Worm (Caenorhabditis elegans): ENCODE data around the gene ZK262.19.

Gene ZK262.19

ce11 chrV:18397814-18398213, 27.6 kb downstream of the ZK262.19 start, which contains the start of gene Y51A2B.16:
Y51A2B.16 (minus strand) TSS chrV:18397914.
- TF ChIP-seq ham-2 (GFP tag; optimal IDR thresholded peaks at IDR 0.05): no peak
- TF ChIP-seq mls-2 (tag; optimal IDR thresholded peaks at IDR 0.05): no peak
- no peak for TF ChIP-seq blmp-1 (tag; optimal IDR thresholded peaks at IDR 0.05)
- TF ChIP-seq nhr-76 (tag; optimal IDR thresholded peaks at IDR 0.05): no peak
- no peak for TF ChIP-seq tbx-8 (GFP tag; optimal IDR thresholded peaks at IDR 0.05)
- no peak for TF ChIP-seq sem-2 (GFP tag; optimal IDR thresholded peaks at IDR 0.05)
- no peak for TF ChIP-seq mab-5 (tag; optimal IDR thresholded peaks at IDR 0.05)
- TF ChIP-seq sptf-1 (tag; optimal IDR thresholded peaks at IDR 0.05): no peak
- no peak for TF ChIP-seq nhr-28 (tag; optimal IDR thresholded peaks at IDR 0.05)
- TF ChIP-seq zip-8 (tag; optimal IDR thresholded peaks at IDR 0.05): no peak
- TF ChIP-seq cnd-1 (tag; optimal IDR thresholded peaks at IDR 0.05): no peak
- no peak for TF ChIP-seq drap-1 (GFP tag; optimal IDR thresholded peaks at IDR 0.05)
- no peak for TF ChIP-seq unc-120 (tag; optimal IDR thresholded peaks at IDR 0.05; ENCODE audit: poor library complexity, severe bottlenecking)
- no peak for TF ChIP-seq ceh-39 (tag; optimal IDR thresholded peaks at IDR 0.05)
- TF ChIP-seq elt-3 (tag; optimal IDR thresholded peaks at IDR 0.05): no peak
- TF ChIP-seq unc-62 (GFP tag; optimal IDR thresholded peaks at IDR 0.05): no peak
- no peak for TF ChIP-seq snpc-4 (tag; optimal IDR thresholded peaks at IDR 0.05)
- no peak for TF ChIP-seq lin-13 (tag; optimal IDR thresholded peaks at IDR 0.05)
- no peak for TF ChIP-seq M03D4.4 (tag; optimal IDR thresholded peaks at IDR 0.05)

- TF ChIP-seq ham-2 (GFP tag; optimal IDR thresholded peaks at IDR 0.05): no peak
- TF ChIP-seq hlh-1 (tag; optimal IDR thresholded peaks at IDR 0.05): no peak
- TF ChIP-seq sptf-1 (tag; optimal IDR thresholded peaks at IDR 0.05): no peak
- no peak for TF ChIP-seq ceh-43 (GFP tag; optimal IDR thresholded peaks at IDR 0.05)
- no peak for TF ChIP-seq sem-2 (GFP tag; optimal IDR thresholded peaks at IDR 0.05)
- TF ChIP-seq lin-13 (tag; optimal IDR thresholded peaks at IDR 0.05): no peak
- no peak for TF ChIP-seq nhr-237 (tag; optimal IDR thresholded peaks at IDR 0.05)
- TF ChIP-seq unc-62 (GFP tag; optimal IDR thresholded peaks at IDR 0.05): no peak
- no peak for TF ChIP-seq ceh-83 (GFP tag; optimal IDR thresholded peaks at IDR 0.05)
- no peak for TF ChIP-seq snpc-4 (tag; optimal IDR thresholded peaks at IDR 0.05)
- TF ChIP-seq mab-5 (tag; optimal IDR thresholded peaks at IDR 0.05): no peak
- no peak for TF ChIP-seq nhr-76 (tag; optimal IDR thresholded peaks at IDR 0.05)
- no peak for TF ChIP-seq ceh-39 (tag; optimal IDR thresholded peaks at IDR 0.05)
- no peak for TF ChIP-seq lin-32 (GFP tag; optimal IDR thresholded peaks at IDR 0.05)
- TF ChIP-seq nhr-2 (tag; optimal IDR thresholded peaks at IDR 0.05): no peak
- TF ChIP-seq M03D4.4 (tag; optimal IDR thresholded peaks at IDR 0.05): no peak
- TF ChIP-seq mep-1 (tag; optimal IDR thresholded peaks at IDR 0.05): no peak
- TF ChIP-seq zip-8 (tag; optimal IDR thresholded peaks at IDR 0.05): no peak
- no peak for TF ChIP-seq tbx-8 (GFP tag; optimal IDR thresholded peaks at IDR 0.05)
These were observed 29.8 kb downstream of the ZK262.19 start, which contains the start of gene Y51A2B.9 for ce11 chrV:18395649-18396048. Y51A2B.9 (minus strand) TSS chrV:18395749.

- TF ChIP-seq nhr-2 (tag; optimal IDR thresholded peaks at IDR 0.05) (no peak), lsy-2 (tag; optimal IDR thresholded peaks at IDR 0.05) (no peak), nhr-237 (tag; optimal IDR thresholded peaks at IDR 0.05) (no peak), cnd-1 (tag; optimal IDR thresholded peaks at IDR 0.05) (no peak), ceh-43 (GFP tag; optimal IDR thresholded peaks at IDR 0.05) (no peak), snpc-4 (tag; optimal IDR thresholded peaks at IDR 0.05) (no peak), elt-1 (tag; optimal IDR thresholded peaks at IDR 0.05; ENCODE audit: borderline replicate concordance, insufficient read depth) (no peak), sptf-1 (tag; optimal IDR thresholded peaks at IDR 0.05) (no peak), zip-8 (tag; optimal IDR thresholded peaks at IDR 0.05) (no peak), ham-2 (GFP tag; optimal IDR thresholded peaks at IDR 0.05) (no peak), ceh-39 (tag; optimal IDR thresholded peaks at IDR 0.05) (no peak), nhr-28 (tag; optimal IDR thresholded peaks at IDR 0.05) (no peak), bed-3 (GFP tag; optimal IDR thresholded peaks at IDR 0.05) (no peak), hlh-1 (tag; optimal IDR thresholded peaks at IDR 0.05) (no peak), ceh-83 (GFP tag; optimal IDR thresholded peaks at IDR 0.05) (no peak), mep-1 (tag; optimal IDR thresholded peaks at IDR 0.05) (no peak), nhr-76 (tag; optimal IDR thresholded peaks at IDR 0.05) (no peak), nhr-12 (tag; optimal IDR thresholded peaks at IDR 0.05) (no peak), unc-62 (GFP tag; optimal IDR thresholded peaks at IDR 0.05) (no peak)
These were observed 31.2 kb downstream of the ZK262.19 start, which contains the start of gene Y51A2B.6 for ce11 chrV:18394203-18394602. Y51A2B.6 (minus strand) TSS chrV:18394303.

ce11 chrV:18389046-18389445, 36.4 kb downstream of the ZK262.19 start, which contains the start of the genes Y51A2B.4 and Y51A2B.5:
Y51A2B.4 (minus strand) TSS chrV:18389146.
Y51A2B.5 (plus strand) TSS chrV:18389277.
- TF ChIP-seq unc-39 (tag; optimal IDR thresholded peaks at IDR 0.05) (no peak), bed-3 (GFP tag; optimal IDR thresholded peaks at IDR 0.05) (no peak), ham-2 (GFP tag; optimal IDR thresholded peaks at IDR 0.05) (no peak), nhr-76 (tag; optimal IDR thresholded peaks at IDR 0.05) (no peak), nhr-2 (tag; optimal IDR thresholded peaks at IDR 0.05) (no peak), ceh-83 (GFP tag; optimal IDR thresholded peaks at IDR 0.05) (no peak), flh-1 (GFP tag; optimal IDR thresholded peaks at IDR 0.05) (no peak), sem-2 (GFP tag; optimal IDR thresholded peaks at IDR 0.05) (no peak), snpc-4 (tag; optimal IDR thresholded peaks at IDR 0.05) (no peak), mab-5 (tag; optimal IDR thresholded peaks at IDR 0.05) (no peak), mep-1 (tag; optimal IDR thresholded peaks at IDR 0.05) (no peak), lin-32 (GFP tag; optimal IDR thresholded peaks at IDR 0.05) (no peak), nhr-237 (tag; optimal IDR thresholded peaks at IDR 0.05) (no peak), unc-62 (GFP tag; optimal IDR thresholded peaks at IDR 0.05) (no peak), unc-120 (tag; optimal IDR thresholded peaks at IDR 0.05; ENCODE audit: poor library complexity, severe bottlenecking) (no peak)

Data from whole organism, mixed stage, embryonic.